Fruit fly (Drosophila melanogaster): Measurements from ENCODE around the gene Prp18.

DNA sequence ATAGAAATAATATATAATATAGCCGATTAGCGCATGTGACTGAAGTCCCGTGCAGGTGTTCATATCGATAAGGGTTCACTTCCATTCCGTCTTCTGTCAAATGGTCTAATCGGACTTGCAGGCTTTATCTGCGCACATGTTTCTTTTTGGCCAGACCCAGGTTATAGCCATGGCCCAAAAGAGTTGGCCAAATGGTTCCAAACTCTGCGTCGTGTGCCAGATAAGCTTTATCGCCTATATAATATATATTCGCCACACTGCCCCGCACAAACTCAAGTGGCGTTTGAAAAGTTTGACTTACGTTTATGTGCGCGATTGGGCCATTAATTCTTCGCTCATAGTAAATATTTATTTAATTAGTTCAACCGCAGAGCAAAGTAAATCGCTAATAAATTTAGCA, 20.2 kb upstream of the Prp18 start:
- no peak for TF ChIP-seq usp (GFP tag; optimal IDR thresholded peaks at IDR 0.05)
- no peak for TF ChIP-seq OdsH (GFP tag; optimal IDR thresholded peaks at IDR 0.05)
- TF ChIP-seq woc (GFP tag; optimal IDR thresholded peaks at IDR 0.05): no peak
- no peak for TF ChIP-seq fru (GFP tag; optimal IDR thresholded peaks at IDR 0.05)
- no peak for TF ChIP-seq foxo (GFP tag; optimal IDR thresholded peaks at IDR 0.05)
- no peak for TF ChIP-seq lola (GFP tag; optimal IDR thresholded peaks at IDR 0.05)
- TF ChIP-seq h (GFP tag; optimal IDR thresholded peaks at IDR 0.05): peak; percentile 74

Data from whole organism, wandering third instar larva.